Fruit fly (Drosophila melanogaster): ENCODE measurements around the gene Vti1b.

dm6 chr3R:18412279-18413214, 15.8 kb downstream of the Vti1b start, which contains the start of gene CG31122:
- TF ChIP-seq CG8478 (optimal IDR thresholded peaks at IDR 0.05) (no peak), CTCF (optimal IDR thresholded peaks at IDR 0.05) (no peak)

All from S2 (cell line).